Fruit fly (Drosophila melanogaster): ENCODE data around the gene CG42780.
A peak's percentile ranks its signal among the peaks of the same experiment; 100 is the strongest.

The CG42780 gene

DNA sequence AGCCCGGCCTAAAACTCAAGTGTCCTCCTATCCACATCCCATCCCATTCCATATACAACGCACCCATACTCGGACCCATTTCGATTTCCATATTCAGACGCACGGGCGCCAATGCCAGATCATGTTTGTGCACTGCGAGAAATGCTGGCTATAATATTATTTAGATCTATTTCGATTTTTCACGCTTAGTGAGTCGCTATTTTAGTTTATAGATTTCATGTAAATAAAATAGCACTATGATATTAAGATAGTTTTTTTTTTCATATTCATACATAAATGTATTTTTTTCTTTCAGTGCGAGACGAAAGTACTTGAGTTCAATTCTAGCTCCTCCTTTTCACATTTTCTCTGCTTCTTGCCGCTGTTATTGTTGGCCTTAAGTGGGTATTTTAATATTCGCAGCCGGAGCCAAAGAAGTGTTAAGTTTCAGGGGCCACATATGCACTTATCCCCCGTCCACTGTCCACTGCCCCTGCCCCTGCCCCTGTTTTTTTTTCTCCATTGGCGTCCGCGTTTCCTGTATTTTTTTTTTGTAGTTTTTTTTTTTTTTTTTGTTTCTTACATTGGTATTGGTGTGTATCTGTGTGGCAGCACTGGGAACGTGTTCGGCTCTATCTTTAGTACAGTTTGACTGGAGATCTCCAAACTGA is 40.0 kb downstream of the CG42780 start (continued):
- TF ChIP-seq CG5953 (GFP tag; IDR thresholded peaks at IDR 0.05) (peak; percentile 41), gro (GFP tag; optimal IDR thresholded peaks at IDR 0.05) (no peak), wek (GFP tag; optimal IDR thresholded peaks at IDR 0.05) (no peak), dpn (GFP tag; optimal IDR thresholded peaks at IDR 0.05) (peak; percentile 21 to 71), CG14860 (GFP tag; IDR thresholded peaks at IDR 0.05; ENCODE audit: partially characterized antibody) (no peak), gcm2 (GFP tag; optimal IDR thresholded peaks at IDR 0.05) (peak; percentile 50), klu (GFP tag; IDR thresholded peaks at IDR 0.05) (no peak), Sox100B (GFP tag; optimal IDR thresholded peaks at IDR 0.05) (peak; percentile 68), sisA (GFP tag; IDR thresholded peaks at IDR 0.05) (peak; percentile 69), bsh (GFP tag; optimal IDR thresholded peaks at IDR 0.05) (peak; percentile 57 to 90), CG12236 (GFP tag; optimal IDR thresholded peaks at IDR 0.05) (peak; percentile 40), pfk (GFP tag; optimal IDR thresholded peaks at IDR 0.05) (no peak), CG7963 (GFP tag; IDR thresholded peaks at IDR 0.05; ENCODE audit: partially characterized antibody) (no peak), CG17361 (GFP tag; IDR thresholded peaks at IDR 0.05) (peak; percentile 83), CG3838 (GFP tag; optimal IDR thresholded peaks at IDR 0.05) (no peak), CG4282 (GFP tag; optimal IDR thresholded peaks at IDR 0.05) (no peak), CG8944 (GFP tag; optimal IDR thresholded peaks at IDR 0.05) (peak; percentile 53), mld (GFP tag; IDR thresholded peaks at IDR 0.05; ENCODE audit: partially characterized antibody) (no peak), CG9727 (GFP tag; optimal IDR thresholded peaks at IDR 0.05) (peak; percentile 94), yki (optimal IDR thresholded peaks at IDR 0.05) (no peak), Lim3 (GFP tag; IDR thresholded peaks at IDR 0.05) (no peak), chif (GFP tag; optimal IDR thresholded peaks at IDR 0.05) (peak; percentile 69 to 87), CG6654 (GFP tag; optimal IDR thresholded peaks at IDR 0.05) (peak; percentile 48), CG3163 (GFP tag; optimal IDR thresholded peaks at IDR 0.05) (no peak), crp (GFP tag; optimal IDR thresholded peaks at IDR 0.05) (peak in 1 of 2 experiments; percentile 16), TFAM (GFP tag; optimal IDR thresholded peaks at IDR 0.05) (no peak), jing (GFP tag; optimal IDR thresholded peaks at IDR 0.05) (peak; percentile 40), slbo (GFP tag; IDR thresholded peaks at IDR 0.05) (no peak), HLHmδ (GFP tag; optimal IDR thresholded peaks at IDR 0.05) (no peak), CG15011 (GFP tag; optimal IDR thresholded peaks at IDR 0.05) (peak; percentile 50), dm (GFP tag; optimal IDR thresholded peaks at IDR 0.05) (peak; percentile 30), CG7357 (GFP tag; IDR thresholded peaks at IDR 0.05) (peak; percentile 52; the same call in 1 of the 3 replicates), CG1233 (GFP tag; optimal IDR thresholded peaks at IDR 0.05) (peak; percentile 69), HLH54F (GFP tag; optimal IDR thresholded peaks at IDR 0.05) (peak; percentile 11), CG1603 (tag; optimal IDR thresholded peaks at IDR 0.05) (peak; percentile 31), Gug (GFP tag; IDR thresholded peaks at IDR 0.05) (peak; percentile 40; the same call in 1 of the 4 replicates), CG8388 (GFP tag; optimal IDR thresholded peaks at IDR 0.05) (peak; percentile 86), da (GFP tag; optimal IDR thresholded peaks at IDR 0.05) (no peak), CG11504 (tag; optimal IDR thresholded peaks at IDR 0.05) (peak; percentile 75), CG34422 (GFP tag; IDR thresholded peaks at IDR 0.05) (peak; percentile 71; the same call in 2 of the 3 replicates), CG14014 (GFP tag; IDR thresholded peaks at IDR 0.05) (peak; percentile 50; the same call in 1 of the 2 replicates), dysf (GFP tag; IDR thresholded peaks at IDR 0.05) (peak; percentile 65), wor (GFP tag; IDR thresholded peaks at IDR 0.05) (peak; percentile 49; the same call in 1 of the 2 replicates), CG6854 (GFP tag; optimal IDR thresholded peaks at IDR 0.05) (no peak), Pdp1 (GFP tag; optimal IDR thresholded peaks at IDR 0.05) (peak; percentile 30 to 51), lola (GFP tag; optimal IDR thresholded peaks at IDR 0.05) (peak in 1 of 3 experiments; percentile 94), Mrtf (GFP tag; IDR thresholded peaks at IDR 0.05) (peak; percentile 48; the same call in 1 of the 3 replicates), Atf6 (GFP tag; IDR thresholded peaks at IDR 0.05) (no peak), HLH4C (GFP tag; IDR thresholded peaks at IDR 0.05; ENCODE audit: partially characterized antibody) (no peak)
